Worm (Caenorhabditis elegans): ENCODE results near the gene Y22D7AL.15.

Gene Y22D7AL.15

ce11 chrIII:1610938-1611337 lies 48.7 kb downstream of the Y22D7AL.15 start:
- TF ChIP-seq skn-1 (tag; optimal IDR thresholded peaks at IDR 0.05) = no peak
- TF ChIP-seq nhr-47 (tag; optimal IDR thresholded peaks at IDR 0.05) = no peak
- TF ChIP-seq fkh-10 (GFP tag; optimal IDR thresholded peaks at IDR 0.05) = no peak
- TF ChIP-seq efl-1 (optimal IDR thresholded peaks at IDR 0.05) = no peak
- no peak for TF ChIP-seq efl-1 (GFP tag; optimal IDR thresholded peaks at IDR 0.05 in 1 of 2)
- no peak for TF ChIP-seq grh-1 (GFP tag; IDR thresholded peaks at IDR 0.05)
- no peak for TF ChIP-seq fkh-8 (tag; optimal IDR thresholded peaks at IDR 0.05)
- no peak for TF ChIP-seq jun-1 (tag; optimal IDR thresholded peaks at IDR 0.05)

Data from whole organism, L1 larva.